Fruit fly (Drosophila melanogaster): ENCODE results near the gene CG4022.

The CG4022 gene

dm6 chr3L:9446731-9447238 lies 36.2 kb upstream of the CG4022 start, which contains the start of gene CG3529 (continued):
- TF ChIP-seq Med (GFP tag), result peak; percentile 81
- no peak for TF ChIP-seq Elba2 (GFP tag; optimal IDR thresholded peaks at IDR 0.05)
- TF ChIP-seq CG9437 (GFP tag; optimal IDR thresholded peaks at IDR 0.05), result no peak
- TF ChIP-seq vfl (GFP tag; optimal IDR thresholded peaks at IDR 0.05), result no peak
- no peak for TF ChIP-seq HHEX (GFP tag; optimal IDR thresholded peaks at IDR 0.05)
- no peak for TF ChIP-seq mld (GFP tag; IDR thresholded peaks at IDR 0.05; ENCODE audit: partially characterized antibody)
- peak; percentile 1 for TF ChIP-seq bigmax (GFP tag; optimal IDR thresholded peaks at IDR 0.05)
- no peak for TF ChIP-seq pum (GFP tag; optimal IDR thresholded peaks at IDR 0.05)
- TF ChIP-seq tll (GFP tag; optimal IDR thresholded peaks at IDR 0.05), result no peak
- no peak for TF ChIP-seq tio (GFP tag; optimal IDR thresholded peaks at IDR 0.05)
- peak; percentile 7 for TF ChIP-seq nau (GFP tag; optimal IDR thresholded peaks at IDR 0.05)
- 0 out of 2 replicates have a peak, but pooled peaks have one; percentile 31 for TF ChIP-seq slbo (GFP tag; IDR thresholded peaks at IDR 0.05)
- TF ChIP-seq mam (GFP tag; optimal IDR thresholded peaks at IDR 0.05), result peak; percentile 14
- no peak for TF ChIP-seq NC2α (GFP tag; optimal IDR thresholded peaks at IDR 0.05)
- no peak for TF ChIP-seq CG4730 (GFP tag; IDR thresholded peaks at IDR 0.05)
- TF ChIP-seq phol (tag; optimal IDR thresholded peaks at IDR 0.05), result peak; percentile 71
- peak; percentile 15 for TF ChIP-seq da (GFP tag; optimal IDR thresholded peaks at IDR 0.05)
- peak in 1 of 2 experiments; percentile 16 for TF ChIP-seq Pdp1 (GFP tag; optimal IDR thresholded peaks at IDR 0.05)
- no peak for TF ChIP-seq en (GFP tag; optimal IDR thresholded peaks at IDR 0.05)
- TF ChIP-seq CG4404 (GFP tag; IDR thresholded peaks at IDR 0.05), result no peak
- no peak for TF ChIP-seq CG1529 (GFP tag; optimal IDR thresholded peaks at IDR 0.05)
- TF ChIP-seq z (GFP tag; IDR thresholded peaks at IDR 0.05), result no peak
- TF ChIP-seq kah (GFP tag; optimal IDR thresholded peaks at IDR 0.05), result peak; percentile 44
- TF ChIP-seq Camta (GFP tag; optimal IDR thresholded peaks at IDR 0.05), result peak; percentile 25
- TF ChIP-seq CG3407 (GFP tag; optimal IDR thresholded peaks at IDR 0.05), result no peak
- TF ChIP-seq pzg (GFP tag; optimal IDR thresholded peaks at IDR 0.05), result peak; percentile 69
- TF ChIP-seq crp (GFP tag; optimal IDR thresholded peaks at IDR 0.05), result peak in 1 of 2 experiments; percentile 2
- TF ChIP-seq CG32772 (GFP tag; IDR thresholded peaks at IDR 0.05), result 0 out of 2 replicates have a peak, but pooled peaks have one; percentile 37
- peak; percentile 20 for TF ChIP-seq Bteb2 (GFP tag; optimal IDR thresholded peaks at IDR 0.05)
- TF ChIP-seq mirr (GFP tag; optimal IDR thresholded peaks at IDR 0.05), result no peak
- no peak for TF ChIP-seq Ada2b (GFP tag; IDR thresholded peaks at IDR 0.05)
- TF ChIP-seq CG14965 (GFP tag; optimal IDR thresholded peaks at IDR 0.05; ENCODE audit: borderline replicate concordance), result no peak
- no peak for TF ChIP-seq gcm2 (GFP tag; optimal IDR thresholded peaks at IDR 0.05)
- peak; percentile 44 for TF ChIP-seq D19A (tag; optimal IDR thresholded peaks at IDR 0.05)
- peak; percentile 3 for TF ChIP-seq CrebB (tag; optimal IDR thresholded peaks at IDR 0.05)
- no peak for TF ChIP-seq ham (GFP tag; IDR thresholded peaks at IDR 0.05)
- no peak for TF ChIP-seq CG8765 (GFP tag; IDR thresholded peaks at IDR 0.05)
- TF ChIP-seq CG8281 (tag; optimal IDR thresholded peaks at IDR 0.05), result no peak
- no peak for TF ChIP-seq crc (GFP tag; optimal IDR thresholded peaks at IDR 0.05)
- no peak for TF ChIP-seq tup (GFP tag; optimal IDR thresholded peaks at IDR 0.05)
- TF ChIP-seq zfh1 (GFP tag; IDR thresholded peaks at IDR 0.05), result no peak
- no peak for TF ChIP-seq HLHmδ (GFP tag; optimal IDR thresholded peaks at IDR 0.05)
- peak in 1 of 2 experiments; percentile 17 for TF ChIP-seq Hr51 (GFP tag; optimal IDR thresholded peaks at IDR 0.05)
- no peak for TF ChIP-seq CG8359 (GFP tag; optimal IDR thresholded peaks at IDR 0.05; ENCODE audit: borderline replicate concordance)
- TF ChIP-seq CG10979 (tag; optimal IDR thresholded peaks at IDR 0.05), result no peak
- TF ChIP-seq lab (GFP tag; optimal IDR thresholded peaks at IDR 0.05), result peak; percentile 23
- TF ChIP-seq CG2889 (GFP tag; IDR thresholded peaks at IDR 0.05), result no peak
- peak; percentile 15 for TF ChIP-seq CG4707 (GFP tag; optimal IDR thresholded peaks at IDR 0.05)
- TF ChIP-seq sr (GFP tag; IDR thresholded peaks at IDR 0.05), result peak; percentile 62; the same call in 2 of the 3 replicates
- no peak for TF ChIP-seq dimm (GFP tag; IDR thresholded peaks at IDR 0.05)

Data from whole organism, embryonic.